Worm (Caenorhabditis elegans) whole organism, L4/young adult: Measurements from ENCODE around the gene Y82E9BL.5.

Experiments used
- W03F9.2 ChIP-seq: fragments of 150-350 bp; optimal IDR thresholded peaks from 2 replicates; lab custom pipeline; 2014; ENCODE audit warnings: missing biosample characterization, missing genetic modification characterization
- him-1 ChIP-seq: sonication (generic microtip); optimal IDR thresholded peaks from 2 replicates; lab custom pipeline; 2016; ENCODE audit warnings: missing genotype, missing genetic modification reagents, missing genetic modification characterization, missing compliant biosample characterization

ce11 chrIII:1321561-1321960, 25.9 kb downstream of the Y82E9BL.5 start, which contains the start of gene fbxa-15:
- TF ChIP-seq him-1 (tag; lab: Kevin White, UChicago) (no peak), W03F9.2 (tag; lab: Kevin White, UChicago) (no peak)
